Fruit fly (Drosophila melanogaster) whole organism, wandering third instar larva: ENCODE data around the gene Ir75d.

Experiments
- Abd-B ChIP-seq: fragments of >200 bp; optimal IDR thresholded peaks from 2 replicates; lab custom pipeline; 2017; ENCODE audit warnings: missing biosample characterization, missing genetic modification characterization
- CG32264 ChIP-seq: fragments of 200-800 bp; sonication (Bioruptor generic); optimal IDR thresholded peaks from 2 replicates; lab custom pipeline; 2016; ENCODE audit warnings: missing biosample characterization, missing genetic modification characterization
- CG9705 ChIP-seq: fragments of 200-800 bp; sonication (Bioruptor generic); optimal IDR thresholded peaks from 2 replicates; lab custom pipeline; 2018; ENCODE audit warnings: missing biosample characterization, mild to moderate bottlenecking, missing genetic modification characterization
- CrebA ChIP-seq: fragments of 200-800 bp; sonication (Bioruptor generic); optimal IDR thresholded peaks from 2 replicates; lab custom pipeline; 2016; ENCODE audit warnings: missing biosample characterization, mild to moderate bottlenecking, missing genetic modification characterization, borderline replicate concordance
- Dfd ChIP-seq: fragments of >200 bp; optimal IDR thresholded peaks from 2 replicates; lab custom pipeline; 2017; ENCODE audit warnings: missing biosample characterization, missing genetic modification characterization
- Dif ChIP-seq: fragments of 200-275, 200-300 bp; sonication (Bioruptor generic); optimal IDR thresholded peaks from 2 replicates; lab custom pipeline; 2018; ENCODE audit warnings: missing biosample characterization, missing genetic modification characterization; ENCODE audit not compliant: partially characterized antibody
- Hnf4 ChIP-seq: fragments of 200-800 bp; sonication (Bioruptor generic); optimal IDR thresholded peaks from 2 replicates; lab custom pipeline; 2016; ENCODE audit warnings: missing biosample characterization, mild to moderate bottlenecking, missing genetic modification characterization
- Hr78 ChIP-seq: fragments of >200 bp; optimal IDR thresholded peaks from 2 replicates; lab custom pipeline; 2017; ENCODE audit warnings: missing biosample characterization, missing genetic modification characterization
- Hr83 ChIP-seq: fragments of 200-300 bp; sonication (Bioruptor generic); optimal IDR thresholded peaks from 2 replicates; lab custom pipeline; 2016; ENCODE audit warnings: missing biosample characterization, mild to moderate bottlenecking, missing genetic modification characterization, moderate library complexity; ENCODE audit not compliant: poor library complexity, severe bottlenecking
- Jra ChIP-seq: sonication (Bioruptor generic); optimal IDR thresholded peaks from 2 replicates; lab custom pipeline; 2016; ENCODE audit warnings: missing biosample characterization, missing genetic modification characterization
- Mio ChIP-seq: sonication (Bioruptor generic); optimal IDR thresholded peaks from 2 replicates; lab custom pipeline; 2016; ENCODE audit warnings: missing biosample characterization, missing genetic modification characterization
- Myc ChIP-seq: fragments of >200 bp; optimal IDR thresholded peaks from 2 replicates; lab custom pipeline; 2017
- N ChIP-seq: fragments of >200 bp; optimal IDR thresholded peaks from 2 replicates; lab custom pipeline; 2018; ENCODE audit warnings: missing biosample characterization, missing external identifiers, missing genetic modification characterization
- OdsH ChIP-seq: fragments of 200-800 bp; sonication (Bioruptor generic); optimal IDR thresholded peaks from 2 replicates; lab custom pipeline; 2016; ENCODE audit warnings: missing biosample characterization, mild to moderate bottlenecking, missing genetic modification characterization
- Rel ChIP-seq, 2 experiments: fragments of 200-800 bp; sonication (Bioruptor generic) in 1 of 2; optimal IDR thresholded peaks; 2 replicates in 1 of 2; 3 replicates in 1 of 2; lab custom pipeline; 2016 to 2019; ENCODE audit warnings: mild to moderate bottlenecking in 2 of 2, missing biosample characterization in 2 of 2, missing genetic modification characterization in 2 of 2, moderate library complexity in 1 of 2
- Vsx2 ChIP-seq: fragments of 200-300, 225-300 bp; sonication (Bioruptor generic); optimal IDR thresholded peaks from 2 replicates; lab custom pipeline; 2018; ENCODE audit warnings: missing biosample characterization, missing genetic modification characterization; ENCODE audit not compliant: partially characterized antibody
- br ChIP-seq: fragments of 200-800 bp; sonication (Bioruptor generic); optimal IDR thresholded peaks from 2 replicates; lab custom pipeline; 2016; ENCODE audit warnings: missing biosample characterization, missing genetic modification characterization
- brk ChIP-seq: fragments of 200-800 bp; sonication (Bioruptor generic); optimal IDR thresholded peaks from 2 replicates; lab custom pipeline; 2016; ENCODE audit warnings: missing biosample characterization, mild to moderate bottlenecking, missing genetic modification characterization
- dl ChIP-seq, 2 experiments: fragments of 175-275, 200-275 bp in 1 of 2; fragments of 200-275 bp in 1 of 2; sonication (Bioruptor generic); optimal IDR thresholded peaks; lab custom pipeline; 2018; ENCODE audit warnings: mild to moderate bottlenecking in 2 of 2, missing biosample characterization in 2 of 2, missing genetic modification characterization in 2 of 2, moderate library complexity in 2 of 2; ENCODE audit not compliant: partially characterized antibody in 2 of 2, insufficient read depth in 1 of 2
- dmrt93B ChIP-seq: fragments of 200-800 bp; sonication (Bioruptor generic); optimal IDR thresholded peaks from 2 replicates; lab custom pipeline; 2018; ENCODE audit warnings: missing biosample characterization, mild to moderate bottlenecking, missing genetic modification characterization
- ey ChIP-seq: fragments of 200-800 bp; sonication (Bioruptor generic); optimal IDR thresholded peaks from 2 replicates; lab custom pipeline; 2016; ENCODE audit warnings: missing biosample characterization, missing genetic modification characterization
- foxo ChIP-seq, 2 experiments: fragments of 200-800 bp; sonication (Bioruptor generic); optimal IDR thresholded peaks; 2 replicates in 1 of 2; 3 replicates in 1 of 2; lab custom pipeline; 2016 to 2017; ENCODE audit warnings: missing biosample characterization in 2 of 2, missing genetic modification characterization in 2 of 2
- fru ChIP-seq: fragments of 200-800 bp; sonication (Bioruptor generic); optimal IDR thresholded peaks from 3 replicates; lab custom pipeline; 2016; ENCODE audit warnings: missing biosample characterization, mild to moderate bottlenecking, missing genetic modification characterization
- jim ChIP-seq: fragments of 175-275, 200-325 bp; sonication (Bioruptor generic); optimal IDR thresholded peaks from 2 replicates; lab custom pipeline; 2016; ENCODE audit warnings: missing biosample characterization, mild to moderate bottlenecking, missing genetic modification characterization
- lola ChIP-seq: fragments of >200 bp; optimal IDR thresholded peaks from 2 replicates; lab custom pipeline; 2017; ENCODE audit warnings: missing biosample characterization, missing genetic modification characterization
- pan ChIP-seq: fragments of >200 bp; optimal IDR thresholded peaks from 2 replicates; lab custom pipeline; 2017
- psq ChIP-seq: fragments of 200-800 bp; sonication (Bioruptor generic); optimal IDR thresholded peaks from 3 replicates; lab custom pipeline; 2017; ENCODE audit warnings: missing biosample characterization, mild to moderate bottlenecking, missing genetic modification characterization, moderate library complexity
- rgr ChIP-seq: fragments of 200-800 bp; sonication (Bioruptor generic); optimal IDR thresholded peaks from 3 replicates; lab custom pipeline; 2016; ENCODE audit warnings: missing biosample characterization, mild to moderate bottlenecking, missing genetic modification characterization
- tai ChIP-seq: sonication (Bioruptor generic); optimal IDR thresholded peaks from 2 replicates; lab custom pipeline; 2016; ENCODE audit warnings: missing biosample characterization, missing genetic modification characterization
- usp ChIP-seq: fragments of >200 bp; optimal IDR thresholded peaks from 2 replicates; lab custom pipeline; 2017; ENCODE audit warnings: missing biosample characterization, missing genetic modification characterization
- woc ChIP-seq: sonication (Bioruptor generic); optimal IDR thresholded peaks from 2 replicates; lab custom pipeline; 2016; ENCODE audit warnings: missing biosample characterization, mild to moderate bottlenecking, missing genetic modification characterization

Ir75d gene

dm6 chr3L:18911082-18911481 is at the start of gene Ir75d:
Gene Ir75d (minus strand): TSS chr3L:18911182.
- TF ChIP-seq CG9705 (GFP tag; lab: Kevin White, UChicago) (no peak), psq (GFP tag; lab: Kevin White, UChicago) (no peak), usp (GFP tag; lab: Kevin White, UChicago) (no peak), ey (no peak), pan (lab: Kevin White, UChicago) (no peak), Dfd (GFP tag; lab: Kevin White, UChicago) (no peak), Hnf4 (GFP tag; lab: Kevin White, UChicago) (no peak), brk (no peak), jim (no peak), dmrt93B (no peak), N (GFP tag; lab: Kevin White, UChicago) (no peak), Abd-B (no peak), Myc (lab: Kevin White, UChicago) (no peak), CrebA (GFP tag; lab: Kevin White, UChicago) (no peak), Mio (GFP tag; lab: Kevin White, UChicago) (no peak)

dm6 chr3L:18957032-18957431 is 46.0 kb upstream of the Ir75d start:
- no peak for TF ChIP-seq CG9705 (GFP tag; lab: Kevin White, UChicago)
- peak; percentile 66 for TF ChIP-seq Myc (lab: Kevin White, UChicago)
- peak; percentile 79 for TF ChIP-seq N (GFP tag; lab: Kevin White, UChicago)
- peak; percentile 3 for TF ChIP-seq pan (lab: Kevin White, UChicago)
- TF ChIP-seq, all 38 proteins: peak for 3

- TF ChIP-seq fru (peak; percentile 56), woc (GFP tag; lab: Kevin White, UChicago) (peak; percentile 37), foxo (GFP tag; optimal IDR thresholded peaks at IDR 0.05; lab: Kevin White, UChicago) (no peak), dl (GFP tag; optimal IDR thresholded peaks at IDR 0.05; lab: Kevin White, UChicago; ENCODE audit: insufficient read depth in 1 of 2, partially characterized antibody in 2 of 2) (peak in 1 of 2 experiments; percentile 26), lola (GFP tag; lab: Kevin White, UChicago) (no peak)
Observed at dm6 chr3L:18952399-18952798, 41.4 kb upstream of the Ir75d start.

- TF ChIP-seq CG32264 (GFP tag; lab: Kevin White, UChicago): no peak
- TF ChIP-seq dl (GFP tag; optimal IDR thresholded peaks at IDR 0.05; lab: Kevin White, UChicago; ENCODE audit: insufficient read depth in 1 of 2, partially characterized antibody in 2 of 2): no peak
- no peak for TF ChIP-seq fru
Observed at dm6 chr3L:18950359-18950758, 39.4 kb upstream of the Ir75d start, which contains the start of gene CG6836. Gene CG6836 (plus strand): TSS chr3L:18950629.

- no peak for TF ChIP-seq foxo (GFP tag; optimal IDR thresholded peaks at IDR 0.05; lab: Kevin White, UChicago)
- peak; percentile 14 for TF ChIP-seq Dif (GFP tag; lab: Kevin White, UChicago)
- peak; percentile 75 for TF ChIP-seq Myc (lab: Kevin White, UChicago)
- TF ChIP-seq OdsH (GFP tag; lab: Kevin White, UChicago): no peak
- peak; percentile 34 for TF ChIP-seq N (GFP tag; lab: Kevin White, UChicago)
- TF ChIP-seq Hr78: no peak
- peak; percentile 73 for TF ChIP-seq Vsx2
Observed at dm6 chr3L:18949137-18949536, 38.2 kb upstream of the Ir75d start.

- TF ChIP-seq Jra (GFP tag; lab: Kevin White, UChicago) (no peak), rgr (GFP tag; lab: Kevin White, UChicago) (no peak), CG9705 (GFP tag; lab: Kevin White, UChicago) (no peak), pan (lab: Kevin White, UChicago) (no peak), tai (no peak), Rel (GFP tag; optimal IDR thresholded peaks at IDR 0.05; lab: Kevin White, UChicago) (no peak), Rel (tag; optimal IDR thresholded peaks at IDR 0.05; lab: Kevin White, UChicago) (no peak), Dif (GFP tag; lab: Kevin White, UChicago) (no peak), Myc (lab: Kevin White, UChicago) (peak; percentile 9), dmrt93B (peak; percentile 40), br (GFP tag; lab: Kevin White, UChicago) (no peak), Hr83 (GFP tag; lab: Kevin White, UChicago) (no peak)
- TF ChIP-seq, all 38 proteins: peak for 2
Observed at dm6 chr3L:18946956-18947355, 36.0 kb upstream of the Ir75d start.
